Worm (Caenorhabditis elegans): ENCODE measurements around the gene M03F4.4.

M03F4.4 gene

DNA sequence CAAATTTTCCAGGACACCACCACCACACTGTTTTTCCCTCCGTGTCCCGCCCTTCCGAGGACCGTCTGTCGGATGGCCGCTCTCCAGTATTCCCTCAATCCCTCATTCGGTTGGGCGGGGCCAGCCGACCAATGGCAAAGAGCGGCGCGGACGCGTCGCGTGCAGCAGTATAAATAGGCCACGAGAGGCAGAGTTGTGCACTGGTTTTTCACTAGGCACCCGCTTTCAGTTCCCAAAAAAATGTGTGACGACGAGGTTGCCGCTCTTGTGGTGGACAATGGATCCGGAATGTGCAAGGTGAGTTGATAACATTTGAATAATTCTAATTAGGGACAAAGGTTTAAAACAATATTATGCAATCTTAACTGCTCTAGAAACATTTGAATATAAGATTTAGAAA lies 3.2 kb upstream of the M03F4.4 start, which contains the start of gene act-4 (continued):
- TF ChIP-seq ztf-3 (GFP tag; optimal IDR thresholded peaks at IDR 0.05) (no peak), lin-40 (tag; optimal IDR thresholded peaks at IDR 0.05) (peak; percentile 26), gei-17 (GFP tag; optimal IDR thresholded peaks at IDR 0.05) (peak; percentile 3), nhr-90 (tag; optimal IDR thresholded peaks at IDR 0.05) (no peak), nhr-120 (GFP tag; IDR thresholded peaks at IDR 0.05) (no peak), akir-1 (GFP tag; optimal IDR thresholded peaks at IDR 0.05) (no peak), Y95B8A.8 (GFP tag; IDR thresholded peaks at IDR 0.05) (no peak), attf-5 (GFP tag; optimal IDR thresholded peaks at IDR 0.05) (no peak), aptf-3 (GFP tag; IDR thresholded peaks at IDR 0.05) (no peak), tlf-1 (GFP tag; optimal IDR thresholded peaks at IDR 0.05) (no peak), unc-62 (GFP tag; optimal IDR thresholded peaks at IDR 0.05) (no peak), repo-1 (tag; optimal IDR thresholded peaks at IDR 0.05) (no peak), xnd-1 (tag; optimal IDR thresholded peaks at IDR 0.05) (no peak), Y53F4B.3 (GFP tag; IDR thresholded peaks at IDR 0.05) (no peak), ccch-3 (GFP tag; optimal IDR thresholded peaks at IDR 0.05) (no peak), die-1 (tag; optimal IDR thresholded peaks at IDR 0.05) (peak; percentile 5), madf-8 (GFP tag; conservative IDR thresholded peaks at IDR 0.05) (no peak), sdz-38 (tag; optimal IDR thresholded peaks at IDR 0.05) (no peak), T07F8.4 (tag; optimal IDR thresholded peaks at IDR 0.05) (no peak), let-526 (GFP tag; IDR thresholded peaks at IDR 0.05) (no peak), rcor-1 (GFP tag; IDR thresholded peaks at IDR 0.05) (no peak), K12H6.12 (tag; optimal IDR thresholded peaks at IDR 0.05) (peak; percentile 48), aptf-2 (GFP tag; conservative IDR thresholded peaks at IDR 0.05) (no peak), mxl-1 (tag; optimal IDR thresholded peaks at IDR 0.05) (no peak), F55B11.4 (tag; optimal IDR thresholded peaks at IDR 0.05; ENCODE audit: borderline replicate concordance, insufficient read depth) (no peak), somi-1 (GFP tag; optimal IDR thresholded peaks at IDR 0.05) (peak; percentile 41), cebp-1 (GFP tag; IDR thresholded peaks at IDR 0.05) (no peak), cebp-1 (tag; optimal IDR thresholded peaks at IDR 0.05) (peak; percentile 58), ztf-26 (tag; optimal IDR thresholded peaks at IDR 0.05) (no peak), T26A5.8 (tag; optimal IDR thresholded peaks at IDR 0.05) (no peak)

DNA sequence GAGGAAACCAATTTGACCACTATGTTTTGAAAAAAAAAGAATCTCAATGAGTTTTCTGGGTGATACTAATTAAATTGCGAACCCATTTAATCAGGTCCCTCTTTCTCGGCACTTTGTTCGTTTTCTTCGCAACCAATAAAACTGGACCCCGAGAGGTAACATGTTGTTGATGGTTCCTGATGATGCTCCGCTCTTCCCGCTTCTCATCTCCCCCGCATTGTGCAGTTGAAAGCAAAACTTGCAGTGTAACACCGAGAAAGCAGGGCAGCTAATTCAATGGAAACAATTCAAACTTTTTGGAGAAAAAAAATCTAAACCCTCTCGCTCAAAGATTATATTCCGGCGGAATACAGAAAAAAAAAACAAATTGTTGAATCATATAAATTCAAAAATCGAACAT lies 2.2 kb upstream of the M03F4.4 start:
- TF ChIP-seq snpc-4 (GFP tag; optimal IDR thresholded peaks at IDR 0.05) (no peak), snpc-4 (tag; optimal IDR thresholded peaks at IDR 0.05) (no peak), zfh-2 (GFP tag; conservative IDR thresholded peaks at IDR 0.05) (0 out of 2 replicates have a peak, but pooled peaks have one; percentile 30)

DNA sequence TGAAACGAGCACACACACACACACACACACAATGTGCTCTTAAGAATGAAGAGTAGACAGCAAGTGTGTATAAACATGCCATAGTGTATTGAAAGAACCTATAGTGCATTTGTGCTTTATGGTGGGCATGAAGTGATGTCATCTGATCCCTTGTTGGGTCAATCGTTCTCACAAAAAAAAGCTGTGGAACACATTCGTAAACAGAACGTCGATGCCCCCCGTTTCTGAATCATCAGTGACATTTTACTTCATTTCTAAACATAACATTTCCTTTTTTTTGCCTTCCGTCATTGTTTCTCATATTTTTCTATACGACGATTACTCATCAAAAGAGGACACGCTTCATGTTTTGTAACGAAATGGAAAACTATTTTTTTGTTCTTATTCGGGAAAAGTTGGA lies 1.8 kb upstream of the M03F4.4 start:
- TF ChIP-seq madf-6 (GFP tag; IDR thresholded peaks at IDR 0.05), result no peak
- no peak for TF ChIP-seq pha-4 (tag; optimal IDR thresholded peaks at IDR 0.05)
- no peak for TF ChIP-seq efl-1 (GFP tag; optimal IDR thresholded peaks at IDR 0.05)
- no peak for TF ChIP-seq mxl-1 (tag; optimal IDR thresholded peaks at IDR 0.05)
- no peak for TF ChIP-seq ztf-28 (GFP tag; IDR thresholded peaks at IDR 0.05)
- TF ChIP-seq tbx-9 (tag; optimal IDR thresholded peaks at IDR 0.05; ENCODE audit: borderline replicate concordance), result no peak
- TF ChIP-seq fkh-3 (tag; optimal IDR thresholded peaks at IDR 0.05), result no peak
- no peak for TF ChIP-seq atf-7 (tag; optimal IDR thresholded peaks at IDR 0.05)
- no peak for TF ChIP-seq F10E7.11 (tag; optimal IDR thresholded peaks at IDR 0.05)
- no peak for TF ChIP-seq bed-1 (GFP tag; IDR thresholded peaks at IDR 0.05)
- no peak for TF ChIP-seq T26A5.8 (tag; optimal IDR thresholded peaks at IDR 0.05)
- TF ChIP-seq let-526 (GFP tag; IDR thresholded peaks at IDR 0.05), result no peak
- no peak for TF ChIP-seq F37B4.10 (GFP tag; IDR thresholded peaks at IDR 0.05)
- TF ChIP-seq nhr-120 (GFP tag; IDR thresholded peaks at IDR 0.05), result no peak
- TF ChIP-seq madf-8 (GFP tag; conservative IDR thresholded peaks at IDR 0.05), result no peak
- no peak for TF ChIP-seq madf-3 (GFP tag; IDR thresholded peaks at IDR 0.05)
- TF ChIP-seq hlh-26 (GFP tag; conservative IDR thresholded peaks at IDR 0.05), result no peak
- TF ChIP-seq nhr-27 (tag; optimal IDR thresholded peaks at IDR 0.05), result no peak
- no peak for TF ChIP-seq dox-1 (GFP tag; IDR thresholded peaks at IDR 0.05)

Data from whole organism, young adult.